Fruit fly (Drosophila melanogaster): ENCODE results near the gene CG7573.

The CG7573 gene

DNA sequence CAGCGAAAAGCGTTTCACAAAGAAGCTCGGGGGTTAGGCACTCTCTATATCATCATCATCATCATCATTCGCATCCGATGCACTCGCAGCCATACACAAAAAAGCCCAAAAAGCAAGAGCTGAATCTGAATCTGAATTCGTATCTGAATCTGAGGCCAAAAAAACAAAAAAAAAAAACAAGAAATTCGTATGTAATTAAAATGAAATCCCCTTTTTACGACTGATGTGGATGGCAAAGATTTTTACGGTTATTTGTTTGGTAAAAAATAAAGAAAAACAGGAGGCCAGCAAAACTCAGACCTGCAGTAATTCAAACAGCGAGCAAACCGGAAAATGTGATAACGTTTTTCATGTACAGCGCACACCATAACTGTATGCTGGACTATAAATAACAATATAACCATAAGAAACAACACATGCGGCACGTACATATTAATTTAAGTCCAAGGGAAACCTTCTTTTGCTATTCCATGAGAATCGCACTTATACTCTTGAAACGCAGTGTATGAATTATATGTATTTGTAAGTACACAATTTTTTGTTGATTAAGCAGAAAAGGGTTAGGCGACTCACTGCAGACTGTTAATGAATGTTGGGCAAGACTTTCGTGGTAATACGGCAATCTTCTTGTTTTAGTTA, 7.1 kb downstream of the CG7573 start (continued):
- TF ChIP-seq CG2199 (GFP tag; IDR thresholded peaks at IDR 0.05), result peak; percentile 95
- peak; percentile 75 for TF ChIP-seq fd3F (GFP tag; optimal IDR thresholded peaks at IDR 0.05)
- TF ChIP-seq BtbVII (GFP tag; optimal IDR thresholded peaks at IDR 0.05), result peak; percentile 78
- TF ChIP-seq sr (GFP tag; IDR thresholded peaks at IDR 0.05), result peak; percentile 85
- TF ChIP-seq Vsx1 (GFP tag; optimal IDR thresholded peaks at IDR 0.05), result peak; percentile 49
- TF ChIP-seq CG6813 (GFP tag; optimal IDR thresholded peaks at IDR 0.05), result peak; percentile 84
- TF ChIP-seq chif (GFP tag; optimal IDR thresholded peaks at IDR 0.05), result peak; percentile 82 to 90
- TF ChIP-seq CG9609 (GFP tag; optimal IDR thresholded peaks at IDR 0.05), result peak; percentile 78
- TF ChIP-seq CG15696 (tag; optimal IDR thresholded peaks at IDR 0.05), result peak; percentile 77
- no peak for TF ChIP-seq CG1832 (GFP tag; optimal IDR thresholded peaks at IDR 0.05)
- TF ChIP-seq Rx (GFP tag; IDR thresholded peaks at IDR 0.05), result peak; percentile 83
- TF ChIP-seq ham (GFP tag; IDR thresholded peaks at IDR 0.05), result 0 out of 2 replicates have a peak, but pooled peaks have one; percentile 11
- TF ChIP-seq disco-r (GFP tag; optimal IDR thresholded peaks at IDR 0.05), result peak; percentile 55
- peak; percentile 74 for TF ChIP-seq twi (tag; optimal IDR thresholded peaks at IDR 0.05)
- peak; percentile 93 for TF ChIP-seq Awh (GFP tag; IDR thresholded peaks at IDR 0.05)
- no peak for TF ChIP-seq BEAF-32 (GFP tag; optimal IDR thresholded peaks at IDR 0.05)
- TF ChIP-seq CG10267 (tag; optimal IDR thresholded peaks at IDR 0.05), result peak; percentile 76
- peak; percentile 92 for TF ChIP-seq CG31441 (GFP tag; IDR thresholded peaks at IDR 0.05)
- TF ChIP-seq D19B (GFP tag; optimal IDR thresholded peaks at IDR 0.05), result peak; percentile 46
- peak; percentile 79 for TF ChIP-seq slp2 (GFP tag; optimal IDR thresholded peaks at IDR 0.05)
- TF ChIP-seq nerfin-2 (GFP tag; IDR thresholded peaks at IDR 0.05; ENCODE audit: partially characterized antibody), result no peak
- peak; percentile 84 for TF ChIP-seq chn (GFP tag; optimal IDR thresholded peaks at IDR 0.05)
- TF ChIP-seq Mad (GFP tag; optimal IDR thresholded peaks at IDR 0.05), result peak; percentile 78
- peak; percentile 87 for TF ChIP-seq oc (tag; optimal IDR thresholded peaks at IDR 0.05)
- peak; percentile 84 for TF ChIP-seq toy (GFP tag; IDR thresholded peaks at IDR 0.05)
- peak; percentile 51 for TF ChIP-seq Bdp1 (GFP tag; optimal IDR thresholded peaks at IDR 0.05)
- peak; percentile 76 for TF ChIP-seq chm (GFP tag; IDR thresholded peaks at IDR 0.05)
- peak; percentile 69; the same call in 1 of the 2 replicates for TF ChIP-seq CkIIα-i1 (GFP tag; IDR thresholded peaks at IDR 0.05)
- TF ChIP-seq tgo (GFP tag; IDR thresholded peaks at IDR 0.05), result peak; percentile 91
- peak; percentile 97 for TF ChIP-seq sens (GFP tag)
- peak; percentile 20 for TF ChIP-seq da (GFP tag; optimal IDR thresholded peaks at IDR 0.05)
- TF ChIP-seq Side (GFP tag; optimal IDR thresholded peaks at IDR 0.05), result peak; percentile 70
- TF ChIP-seq ftz-f1 (GFP tag; optimal IDR thresholded peaks at IDR 0.05), result no peak
- TF ChIP-seq CG4404 (GFP tag; IDR thresholded peaks at IDR 0.05), result peak; percentile 81
- TF ChIP-seq onecut (GFP tag; IDR thresholded peaks at IDR 0.05), result peak; percentile 86
- peak; percentile 45 for TF ChIP-seq CG3163 (GFP tag; optimal IDR thresholded peaks at IDR 0.05)
- TF ChIP-seq CG32532 (GFP tag; IDR thresholded peaks at IDR 0.05), result peak; percentile 88
- peak; percentile 74 for TF ChIP-seq CG3281 (GFP tag; optimal IDR thresholded peaks at IDR 0.05)
- peak; percentile 73 for TF ChIP-seq CG7786 (GFP tag; optimal IDR thresholded peaks at IDR 0.05)

DNA sequence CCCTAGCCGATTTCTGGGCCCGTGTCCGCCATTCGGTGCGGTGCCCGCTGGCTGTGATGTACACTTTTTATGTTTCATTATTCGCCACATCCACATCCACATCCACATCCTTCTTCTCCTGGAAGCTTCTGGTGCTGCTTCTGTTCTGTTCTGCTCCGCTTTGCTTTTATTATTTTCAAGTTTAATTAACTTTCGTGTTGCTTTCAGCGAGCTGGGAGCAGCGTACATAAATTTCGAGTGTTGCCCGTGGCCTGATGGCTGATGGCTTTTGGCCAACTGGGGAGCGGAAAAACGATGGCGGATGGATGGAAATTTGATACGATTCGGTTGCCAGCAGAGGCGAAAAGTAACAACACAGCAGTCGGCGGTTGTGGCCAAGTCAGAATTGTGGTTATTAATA, 8.6 kb downstream of the CG7573 start:
- TF ChIP-seq sob (GFP tag; IDR thresholded peaks at IDR 0.05), result peak; percentile 40
- TF ChIP-seq CG7786 (GFP tag; optimal IDR thresholded peaks at IDR 0.05), result no peak
- no peak for TF ChIP-seq croc (GFP tag; conservative IDR thresholded peaks at IDR 0.05)
- TF ChIP-seq CG12219 (GFP tag; optimal IDR thresholded peaks at IDR 0.05), result no peak
- TF ChIP-seq Med (GFP tag), result peak; percentile 74
- TF ChIP-seq H15 (GFP tag; IDR thresholded peaks at IDR 0.05), result no peak
- peak; percentile 39 for TF ChIP-seq CG13894 (tag; optimal IDR thresholded peaks at IDR 0.05)
- no peak for TF ChIP-seq CG12155 (GFP tag; optimal IDR thresholded peaks at IDR 0.05)
- no peak for TF ChIP-seq CG8290 (GFP tag; optimal IDR thresholded peaks at IDR 0.05)
- peak in 1 of 2 experiments; percentile 28 for TF ChIP-seq CG8290 (tag; optimal IDR thresholded peaks at IDR 0.05)
- no peak for TF ChIP-seq Ets65A (GFP tag)

All from whole organism, embryonic.